Worm (Caenorhabditis elegans) whole organism, early embryonic: ENCODE measurements around the gene srx-32.

Experiments used
- B0310.2 ChIP-seq: sonication (generic microtip); optimal IDR thresholded peaks from 2 replicates; lab custom pipeline; 2016; ENCODE audit warnings: mild to moderate bottlenecking, missing genetic modification characterization, missing compliant biosample characterization
- F13C5.2 ChIP-seq: sonication (generic microtip); optimal IDR thresholded peaks from 2 replicates; lab custom pipeline; 2017; ENCODE audit warnings: mild to moderate bottlenecking, missing genetic modification characterization, inconsistent platforms, missing compliant biosample characterization
- aly-1 ChIP-seq: sonication (generic microtip); optimal IDR thresholded peaks from 2 replicates; lab custom pipeline; 2016; ENCODE audit warnings: missing genetic modification characterization, missing compliant biosample characterization
- ama-1 ChIP-seq: fragments of 150-350 bp; optimal IDR thresholded peaks from 2 replicates; lab custom pipeline; 2014
- ceh-13 ChIP-seq: fragments of 200-800 bp; sonication (Bioruptor generic); optimal IDR thresholded peaks from 2 replicates; lab custom pipeline; 2018; ENCODE audit warnings: mild to moderate bottlenecking, missing genetic modification characterization, missing compliant biosample characterization
- ceh-36 ChIP-seq: sonication (generic microtip); optimal IDR thresholded peaks from 2 replicates; lab custom pipeline; 2016; ENCODE audit warnings: missing genetic modification characterization, inconsistent platforms, missing compliant biosample characterization
- ets-7 ChIP-seq: sonication (generic microtip); optimal IDR thresholded peaks from 2 replicates; lab custom pipeline; 2016; ENCODE audit warnings: missing genotype, missing genetic modification characterization, missing compliant biosample characterization
- flt-1 ChIP-seq: fragments of 200-800 bp; sonication (Bioruptor generic); IDR thresholded peaks from 2 replicates; pipeline ENCODE4 v1.3.6; 2022; ENCODE audit warnings: missing genetic modification characterization, missing compliant biosample characterization
- hmbx-1 ChIP-seq: sonication (generic microtip); optimal IDR thresholded peaks from 2 replicates; lab custom pipeline; 2016; ENCODE audit warnings: mild to moderate bottlenecking, missing genetic modification characterization, missing compliant biosample characterization
- hnd-1 ChIP-seq: sonication (generic microtip); optimal IDR thresholded peaks from 2 replicates; lab custom pipeline; 2016; ENCODE audit warnings: missing genetic modification characterization, missing compliant biosample characterization
- scrt-1 ChIP-seq: fragments of 200-800 bp; sonication (Bioruptor generic); IDR thresholded peaks from 2 replicates; pipeline ENCODE4 v1.3.6; 2022; ENCODE audit warnings: missing genetic modification characterization, missing compliant biosample characterization
- tbx-11 ChIP-seq: fragments of 200-800 bp; sonication (Bioruptor generic); IDR thresholded peaks from 2 replicates; pipeline ENCODE4 v1.3.6; 2022; ENCODE audit warnings: missing genetic modification characterization, missing compliant biosample characterization

DNA sequence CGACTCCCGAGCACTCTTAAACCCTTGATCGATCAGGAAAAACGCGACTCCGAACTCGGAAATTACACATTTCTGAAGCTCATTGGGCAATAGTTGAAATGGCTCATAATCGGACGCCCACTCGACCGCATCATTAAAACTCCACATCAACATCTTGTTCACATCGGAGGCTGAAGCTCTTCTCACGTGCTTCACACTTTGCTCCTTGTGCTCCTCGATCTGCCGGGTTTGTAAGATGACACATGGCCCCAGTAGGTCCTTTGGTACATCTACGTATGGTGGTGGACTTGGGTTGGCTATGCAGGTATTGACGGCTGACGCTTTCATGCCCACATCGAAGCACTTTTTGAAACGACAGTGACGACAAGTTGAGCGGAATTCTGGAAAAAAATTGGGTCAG is 17.1 kb downstream of the srx-32 start:
- no peak for TF ChIP-seq ceh-13
- no peak for TF ChIP-seq ceh-36 (tag; lab: Kevin White, UChicago)
- no peak for TF ChIP-seq hnd-1 (tag; lab: Kevin White, UChicago)
- no peak for TF ChIP-seq scrt-1 (GFP tag; lab: Robert Waterston, UW)
- no peak for TF ChIP-seq B0310.2
- no peak for TF ChIP-seq aly-1 (tag; lab: Kevin White, UChicago)
- no peak for TF ChIP-seq hmbx-1 (tag; lab: Kevin White, UChicago)
- TF ChIP-seq ets-7 = no peak
- TF ChIP-seq ama-1 = no peak
- no peak for TF ChIP-seq F13C5.2 (tag; lab: Kevin White, UChicago)
- no peak for TF ChIP-seq flt-1 (GFP tag; lab: Robert Waterston, UW)
- TF ChIP-seq tbx-11 (GFP tag; lab: Robert Waterston, UW) = no peak
